Worm (Caenorhabditis elegans) whole organism, mixed stage, embryonic: ENCODE results near the gene K01A2.6.

Experiments
- blmp-1 ChIP-seq: fragments of 150-350 bp; optimal IDR thresholded peaks from 2 replicates; lab custom pipeline; 2014; ENCODE audit warnings: missing biosample characterization, missing genetic modification characterization
- mep-1 ChIP-seq: fragments of 150-350 bp; optimal IDR thresholded peaks from 2 replicates; lab custom pipeline; 2017; ENCODE audit warnings: missing biosample characterization, missing genetic modification reagents, missing genetic modification characterization, inconsistent platforms
- unc-62 ChIP-seq: fragments of 150-350 bp; optimal IDR thresholded peaks from 2 replicates; lab custom pipeline; 2014; ENCODE audit warnings: missing biosample characterization, missing genetic modification reagents, missing genetic modification characterization

DNA sequence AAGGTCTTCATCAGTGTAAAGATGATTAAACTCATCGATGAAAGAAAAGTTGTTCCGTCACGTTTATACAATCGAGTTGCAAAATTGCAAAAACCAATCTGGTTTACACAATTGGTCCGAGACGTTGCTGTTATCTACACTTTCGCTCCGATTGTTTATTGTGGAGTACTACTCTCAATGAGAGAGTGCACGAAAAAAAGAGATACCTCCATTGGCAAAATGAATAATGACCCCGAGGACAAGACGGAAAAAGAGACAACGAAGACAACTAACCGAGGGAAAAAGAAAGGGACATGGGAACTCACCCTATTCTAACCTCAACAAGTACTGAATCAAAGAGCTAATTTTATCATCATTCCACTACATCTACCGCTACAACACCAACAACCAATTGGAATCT is 13.8 kb downstream of the K01A2.6 start:
- TF ChIP-seq blmp-1 (no peak), unc-62 (GFP tag; lab: Kevin White, UChicago) (peak; percentile 43), mep-1 (tag; lab: Kevin White, UChicago) (no peak)
